Fruit fly (Drosophila melanogaster) whole organism, prepupa: ENCODE data around the gene CG16721.
A peak's percentile ranks its signal among the peaks of the same experiment; 100 is the strongest.

Experiments
- Blimp-1 ChIP-seq: fragments of 200-800 bp; sonication (Bioruptor generic); optimal IDR thresholded peaks from 3 replicates; lab custom pipeline; 2017; ENCODE audit warnings: missing biosample characterization, missing genetic modification characterization, mild to moderate bottlenecking, moderate library complexity, missing genetic modification reagents
- CG10631 ChIP-seq: fragments of 200-800 bp; sonication (Bioruptor generic); optimal IDR thresholded peaks from 2 replicates; lab custom pipeline; 2016; ENCODE audit warnings: missing biosample characterization, missing genetic modification characterization
- CG10669 ChIP-seq: fragments of 200-800 bp; sonication (Bioruptor generic); optimal IDR thresholded peaks from 3 replicates; lab custom pipeline; 2018; ENCODE audit warnings: missing biosample characterization, mild to moderate bottlenecking, missing genetic modification characterization, moderate library complexity
- CG11294 ChIP-seq: fragments of 200-800 bp; sonication (Bioruptor generic); IDR thresholded peaks from 2 replicates; pipeline ENCODE4 v1.3.6; 2022; ENCODE audit warnings: missing biosample characterization, missing genetic modification characterization
- CG11902 ChIP-seq: fragments of 200-800 bp; sonication (Bioruptor generic); optimal IDR thresholded peaks from 3 replicates; lab custom pipeline; 2016; ENCODE audit warnings: missing biosample characterization, missing genetic modification characterization
- CG15336 ChIP-seq: fragments of 200-800 bp; sonication (Bioruptor generic); IDR thresholded peaks from 2 replicates; pipeline ENCODE4 v1.3.6; 2022; ENCODE audit warnings: missing biosample characterization, missing genetic modification characterization
- CG16779 ChIP-seq: fragments of 200-800 bp; sonication (Bioruptor generic); optimal IDR thresholded peaks from 3 replicates; lab custom pipeline; 2017; ENCODE audit warnings: missing biosample characterization, mild to moderate bottlenecking, missing genetic modification characterization
- CG3032 ChIP-seq: fragments of 200-800 bp; optimal IDR thresholded peaks from 2 replicates; lab custom pipeline; 2019; ENCODE audit warnings: missing biosample characterization, mild to moderate bottlenecking, missing genetic modification characterization, moderate library complexity
- CG31627 ChIP-seq: fragments of 200-800 bp; sonication (Bioruptor generic); optimal IDR thresholded peaks from 3 replicates; lab custom pipeline; 2016; ENCODE audit warnings: missing biosample characterization, missing genetic modification characterization
- CG32006 ChIP-seq: fragments of 200-800 bp; sonication (Bioruptor generic); optimal IDR thresholded peaks from 3 replicates; lab custom pipeline; 2017; ENCODE audit warnings: missing biosample characterization, mild to moderate bottlenecking, missing genetic modification characterization
- CG34406 ChIP-seq: fragments of 200-800 bp; sonication (Bioruptor generic); optimal IDR thresholded peaks from 3 replicates; lab custom pipeline; 2016; ENCODE audit warnings: missing biosample characterization, missing genetic modification characterization
- CG3919 ChIP-seq: fragments of 200-800 bp; sonication (Bioruptor generic); optimal IDR thresholded peaks from 3 replicates; lab custom pipeline; 2016; ENCODE audit warnings: missing biosample characterization, missing genetic modification characterization
- CG6276 ChIP-seq: fragments of 200-800 bp; sonication (Bioruptor generic); optimal IDR thresholded peaks from 2 replicates; lab custom pipeline; 2017; ENCODE audit warnings: missing biosample characterization, mild to moderate bottlenecking, missing genetic modification characterization
- CG6792 ChIP-seq: fragments of 200-800 bp; sonication (Bioruptor generic); optimal IDR thresholded peaks from 3 replicates; lab custom pipeline; 2016; ENCODE audit warnings: missing biosample characterization, missing genetic modification characterization
- CG6808 ChIP-seq: fragments of 200-800 bp; sonication (Bioruptor generic); optimal IDR thresholded peaks from 3 replicates; lab custom pipeline; 2017; ENCODE audit warnings: missing biosample characterization, missing genetic modification characterization, mild to moderate bottlenecking, moderate library complexity, missing genetic modification reagents
- CG7368 ChIP-seq: fragments of 200-800 bp; sonication (Bioruptor generic); optimal IDR thresholded peaks from 3 replicates; lab custom pipeline; 2016; ENCODE audit warnings: missing biosample characterization, missing genetic modification characterization
- CG8119 ChIP-seq: fragments of 200-800 bp; sonication (Bioruptor generic); IDR thresholded peaks from 3 replicates; pipeline ENCODE4 v1.3.6; 2022; ENCODE audit warnings: missing biosample characterization, missing genetic modification characterization
- CG8319 ChIP-seq: fragments of 200-800 bp; sonication (Bioruptor generic); optimal IDR thresholded peaks from 3 replicates; lab custom pipeline; 2016; ENCODE audit warnings: missing biosample characterization, missing genetic modification characterization
- CG8632 ChIP-seq: fragments of 200-800 bp; sonication (Bioruptor generic); optimal IDR thresholded peaks from 3 replicates; lab custom pipeline; 2016; ENCODE audit warnings: missing biosample characterization, missing genetic modification characterization
- Eip75B ChIP-seq: fragments of 200-800 bp; sonication (Bioruptor generic); optimal IDR thresholded peaks from 3 replicates; lab custom pipeline; 2016; ENCODE audit warnings: missing biosample characterization, missing genetic modification characterization
- Eip78C ChIP-seq: fragments of 200-800 bp; sonication (Bioruptor generic); peaks from one replicate; lab custom pipeline; 2016; ENCODE audit warnings: missing biosample characterization, missing genetic modification characterization
- Eip93F ChIP-seq: fragments of 200-800 bp; sonication (Bioruptor generic); optimal IDR thresholded peaks from 2 replicates; lab custom pipeline; 2016; ENCODE audit warnings: missing biosample characterization, mild to moderate bottlenecking, missing genetic modification characterization
- Ets21C ChIP-seq: fragments of 200-800 bp; sonication (Bioruptor generic); optimal IDR thresholded peaks from 3 replicates; lab custom pipeline; 2016; ENCODE audit warnings: missing biosample characterization, missing genetic modification characterization
- Ets96B ChIP-seq: fragments of 200-800 bp; optimal IDR thresholded peaks from 2 replicates; lab custom pipeline; 2019; ENCODE audit warnings: missing biosample characterization, mild to moderate bottlenecking, missing genetic modification characterization, moderate library complexity
- Hr38 ChIP-seq: sonication (Bioruptor generic); optimal IDR thresholded peaks from 2 replicates; lab custom pipeline; 2016; ENCODE audit warnings: missing biosample characterization, missing genetic modification characterization
- Hr39 ChIP-seq: fragments of 200-800 bp; sonication (Bioruptor generic); optimal IDR thresholded peaks from 2 replicates; lab custom pipeline; 2016; ENCODE audit warnings: missing biosample characterization, missing genetic modification characterization
- Hr4 ChIP-seq: fragments of 200-800 bp; sonication (Bioruptor generic); optimal IDR thresholded peaks from 3 replicates; lab custom pipeline; 2016; ENCODE audit warnings: missing biosample characterization, missing genetic modification characterization
- Met ChIP-seq: fragments of 200-800 bp; sonication (Bioruptor generic); optimal IDR thresholded peaks from 3 replicates; lab custom pipeline; 2016; ENCODE audit warnings: missing biosample characterization, missing genetic modification characterization
- Smox ChIP-seq: fragments of 200-800 bp; sonication (Bioruptor generic); optimal IDR thresholded peaks from 3 replicates; lab custom pipeline; 2016; ENCODE audit warnings: missing biosample characterization, missing genetic modification characterization
- Sox102F ChIP-seq: fragments of 200-800 bp; sonication (Bioruptor generic); optimal IDR thresholded peaks from 2 replicates; lab custom pipeline; 2016; ENCODE audit warnings: missing biosample characterization, mild to moderate bottlenecking, missing genetic modification characterization
- Sox14 ChIP-seq: fragments of 200-800 bp; sonication (Bioruptor generic); optimal IDR thresholded peaks from 3 replicates; lab custom pipeline; 2016; ENCODE audit warnings: missing biosample characterization, missing genetic modification characterization
- Sox15 ChIP-seq: fragments of 200-800 bp; sonication (Bioruptor generic); optimal IDR thresholded peaks from 3 replicates; lab custom pipeline; 2016; ENCODE audit warnings: missing biosample characterization, missing genetic modification characterization
- achi ChIP-seq: fragments of 200-800 bp; sonication (Bioruptor generic); optimal IDR thresholded peaks from 3 replicates; lab custom pipeline; 2016; ENCODE audit warnings: missing biosample characterization, missing genetic modification characterization
- cyc ChIP-seq: fragments of 200-800 bp; sonication (Bioruptor generic); optimal IDR thresholded peaks from 3 replicates; lab custom pipeline; 2016; ENCODE audit warnings: missing biosample characterization, missing genetic modification characterization
- dac ChIP-seq: fragments of 200-800 bp; sonication (Bioruptor generic); optimal IDR thresholded peaks from 2 replicates; lab custom pipeline; 2017; ENCODE audit warnings: missing biosample characterization, mild to moderate bottlenecking, missing genetic modification characterization
- eg ChIP-seq: fragments of 200-800 bp; sonication (Bioruptor generic); IDR thresholded peaks from 3 replicates; pipeline ENCODE4 v1.3.6; 2022; ENCODE audit warnings: missing biosample characterization, missing genetic modification characterization
- esn ChIP-seq: fragments of 200-800 bp; sonication (Bioruptor generic); optimal IDR thresholded peaks from 2 replicates; lab custom pipeline; 2016; ENCODE audit warnings: missing biosample characterization, mild to moderate bottlenecking, missing genetic modification characterization, moderate library complexity
- fd59A ChIP-seq: fragments of 200-800 bp; sonication (Bioruptor generic); optimal IDR thresholded peaks from 2 replicates; lab custom pipeline; 2017; ENCODE audit warnings: missing biosample characterization, mild to moderate bottlenecking, missing genetic modification characterization, missing genetic modification reagents
- fd85E ChIP-seq: fragments of 200-800 bp; sonication (Bioruptor generic); optimal IDR thresholded peaks from 3 replicates; lab custom pipeline; 2016; ENCODE audit warnings: missing biosample characterization, missing genetic modification characterization
- fkh ChIP-seq: fragments of 200-800 bp; sonication (Bioruptor generic); optimal IDR thresholded peaks from 3 replicates; lab custom pipeline; 2017; ENCODE audit warnings: missing biosample characterization, mild to moderate bottlenecking, missing genetic modification characterization, moderate library complexity
- lz ChIP-seq: fragments of 200-800 bp; sonication (Bioruptor generic); optimal IDR thresholded peaks from 3 replicates; lab custom pipeline; 2016; ENCODE audit warnings: missing biosample characterization, missing genetic modification characterization
- net ChIP-seq: fragments of 200-800 bp; sonication (Bioruptor generic); optimal IDR thresholded peaks from 3 replicates; lab custom pipeline; 2016; ENCODE audit warnings: missing biosample characterization, missing genetic modification characterization
- salr ChIP-seq, 2 experiments: fragments of 200-800 bp; sonication (Bioruptor generic); optimal IDR thresholded peaks; 3 replicates each; lab custom pipeline; 2016 to 2018; ENCODE audit warnings: missing biosample characterization in 2 of 2, missing genetic modification characterization in 2 of 2, mild to moderate bottlenecking in 1 of 2
- spab ChIP-seq: fragments of 200-800 bp; sonication (Bioruptor generic); optimal IDR thresholded peaks from 2 replicates; lab custom pipeline; 2017; ENCODE audit warnings: missing biosample characterization, mild to moderate bottlenecking, missing genetic modification characterization, missing genetic modification reagents
- vri ChIP-seq: fragments of 200-800 bp; sonication (Bioruptor generic); optimal IDR thresholded peaks from 3 replicates; lab custom pipeline; 2016; ENCODE audit warnings: missing biosample characterization, mild to moderate bottlenecking, missing genetic modification characterization

The CG16721 gene

DNA sequence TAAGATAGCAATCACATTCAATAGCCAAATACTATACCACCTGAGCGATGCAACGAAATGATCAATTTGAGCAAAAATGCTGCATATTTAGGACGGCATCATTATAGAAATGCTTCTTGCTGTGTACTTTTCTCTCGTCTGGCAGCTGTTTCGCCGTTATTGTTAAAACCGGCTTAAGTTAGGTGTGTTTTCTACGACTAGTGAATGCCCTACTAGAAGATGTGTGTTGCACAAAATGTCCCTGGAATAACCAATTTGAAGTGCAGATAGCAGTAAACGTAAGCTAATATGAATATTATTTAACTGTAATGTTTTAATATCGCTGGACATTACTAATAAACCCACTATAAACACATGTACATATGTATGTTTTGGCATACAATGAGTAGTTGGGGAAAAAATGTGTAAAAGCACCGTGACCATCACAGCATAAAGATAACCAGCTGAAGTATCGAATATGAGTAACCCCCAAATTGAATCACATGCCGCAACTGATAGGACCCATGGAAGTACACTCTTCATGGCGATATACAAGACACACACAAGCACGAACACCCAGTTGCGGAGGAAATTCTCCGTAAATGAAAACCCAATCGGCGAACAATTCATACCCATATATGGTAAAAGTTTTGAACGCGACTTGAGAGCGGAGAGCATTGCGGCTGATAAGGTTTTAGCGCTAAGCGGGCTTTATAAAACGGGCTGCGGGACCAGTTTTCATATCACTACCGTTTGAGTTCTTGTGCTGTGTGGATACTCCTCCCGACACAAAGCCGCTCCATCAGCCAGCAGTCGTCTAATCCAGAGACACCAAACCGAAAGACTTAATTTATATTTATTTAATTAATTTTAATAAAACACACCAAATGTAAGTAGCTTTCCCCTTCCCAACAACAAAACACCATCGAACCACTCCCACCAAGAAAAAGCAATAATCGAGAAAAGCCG is 20.8 kb downstream of the CG16721 start, which contains the start of gene Act5C (continued):
- TF ChIP-seq Eip93F (GFP tag; lab: Kevin White, UChicago) (peak; percentile 97), Ets21C (peak; percentile 92), achi (GFP tag; lab: Kevin White, UChicago) (peak; percentile 96), Hr38 (GFP tag; lab: Kevin White, UChicago) (peak; percentile 46), CG34406 (GFP tag; lab: Kevin White, UChicago) (peak; percentile 95), salr (GFP tag; optimal IDR thresholded peaks at IDR 0.05; lab: Kevin White, UChicago) (peak; percentile 90 to 98), Smox (GFP tag; lab: Kevin White, UChicago) (peak; percentile 96), Hr4 (peak; percentile 95), Met (GFP tag; lab: Kevin White, UChicago) (peak; percentile 97), fd85E (peak; percentile 85), Eip78C (GFP tag; lab: Kevin White, UChicago) (peak; percentile 99), eg (peak; percentile 98), cyc (GFP tag; lab: Kevin White, UChicago) (peak; percentile 98), CG16779 (peak; percentile 96), CG11902 (GFP tag; lab: Kevin White, UChicago) (peak; percentile 93), vri (peak; percentile 97), Sox14 (GFP tag; lab: Kevin White, UChicago) (peak; percentile 97), net (GFP tag; lab: Kevin White, UChicago) (peak; percentile 97), Ets96B (tag; lab: Kevin White, UChicago) (peak; percentile 97), CG3919 (peak; percentile 98), CG10631 (GFP tag; lab: Kevin White, UChicago) (peak; percentile 97), Sox102F (peak; percentile 98), Eip75B (GFP tag; lab: Kevin White, UChicago) (peak; percentile 98), CG15336 (GFP tag; lab: Robert Waterston, UW) (peak; percentile 96), CG8319 (peak; percentile 93), lz (GFP tag; lab: Kevin White, UChicago) (peak; percentile 97), esn (peak; percentile 98), fd59A (peak; percentile 97), CG8632 (GFP tag; lab: Kevin White, UChicago) (peak; percentile 96), Sox15 (GFP tag; lab: Kevin White, UChicago) (peak; percentile 93), CG3032 (tag; lab: Kevin White, UChicago) (peak; percentile 98), CG31627 (GFP tag; lab: Kevin White, UChicago) (peak; percentile 96), Blimp-1 (peak; percentile 86), CG32006 (GFP tag; lab: Kevin White, UChicago) (peak; percentile 96), CG7368 (GFP tag; lab: Kevin White, UChicago) (peak; percentile 97)
- TF ChIP-seq, all 60 proteins: peak for 60

DNA sequence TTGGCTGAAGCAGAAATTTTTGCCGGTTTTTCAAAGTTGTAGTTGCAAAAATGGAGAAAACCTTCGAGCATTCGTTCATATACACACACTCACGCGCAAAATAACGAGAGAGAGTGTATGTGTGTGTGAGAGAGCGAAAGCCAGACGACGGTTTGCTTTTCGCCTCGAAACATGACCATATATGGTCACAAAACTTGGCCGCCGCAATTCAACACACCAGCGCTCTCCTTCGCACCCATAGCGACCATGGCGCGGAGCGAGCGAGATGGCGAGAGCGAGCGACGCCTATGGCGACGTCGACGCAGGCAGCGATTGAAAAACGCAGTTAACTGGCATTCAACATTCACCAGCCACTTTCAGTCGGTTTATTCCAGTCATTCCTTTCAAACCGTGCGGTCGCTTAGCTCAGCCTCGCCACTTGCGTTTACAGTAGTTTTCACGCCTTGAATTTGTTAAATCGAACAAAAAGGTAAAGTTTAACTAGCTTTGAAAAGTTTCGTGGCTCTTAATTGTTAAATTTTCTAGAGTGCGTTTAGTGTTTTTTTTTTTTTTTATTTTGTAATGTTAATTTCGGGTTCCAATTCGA is 22.1 kb downstream of the CG16721 start:
- TF ChIP-seq Sox14 (GFP tag; lab: Kevin White, UChicago) (peak; percentile 36), lz (GFP tag; lab: Kevin White, UChicago) (peak; percentile 10), salr (GFP tag; optimal IDR thresholded peaks at IDR 0.05; lab: Kevin White, UChicago) (peak in 1 of 2 experiments; percentile 42), cyc (GFP tag; lab: Kevin White, UChicago) (peak; percentile 19), Met (GFP tag; lab: Kevin White, UChicago) (peak; percentile 16), CG34406 (GFP tag; lab: Kevin White, UChicago) (peak; percentile 5), CG8319 (no peak), Blimp-1 (peak; percentile 32), CG8119 (peak; percentile 32; the same call in 2 of the 3 replicates), CG15336 (GFP tag; lab: Robert Waterston, UW) (peak; percentile 41; the same call in 1 of the 2 replicates), CG6808 (GFP tag; lab: Kevin White, UChicago) (peak; percentile 39), CG10669 (GFP tag; lab: Kevin White, UChicago) (peak; percentile 21), fd59A (no peak), CG16779 (peak; percentile 5), fkh (GFP tag; lab: Kevin White, UChicago) (peak; percentile 50), spab (no peak), CG6276 (GFP tag; lab: Kevin White, UChicago) (no peak), Hr39 (GFP tag; lab: Kevin White, UChicago) (no peak), Ets21C (no peak), Sox102F (peak; percentile 71), dac (GFP tag; lab: Kevin White, UChicago) (no peak), CG3919 (peak; percentile 46), CG31627 (GFP tag; lab: Kevin White, UChicago) (no peak), Sox15 (GFP tag; lab: Kevin White, UChicago) (no peak), CG11294 (no peak), eg (peak; percentile 27; the same call in 1 of the 3 replicates), CG6792 (no peak)
